Worm (Caenorhabditis elegans) whole organism, L1 larva: Measurements from ENCODE around the gene K08D12.4.

Experiments
- ceh-63 ChIP-seq: fragments of 200-800 bp; sonication (Bioruptor generic); optimal IDR thresholded peaks from 2 replicates; lab custom pipeline; 2018; ENCODE audit warnings: mild to moderate bottlenecking, missing genetic modification characterization, missing compliant biosample characterization
- ces-1 ChIP-seq: fragments of 150-350 bp; optimal IDR thresholded peaks from 2 replicates; lab custom pipeline; 2014; ENCODE audit warnings: missing biosample characterization, missing genetic modification reagents, missing genetic modification characterization
- efl-3 ChIP-seq: fragments of 200-800 bp; sonication (Bioruptor generic); optimal IDR thresholded peaks from 2 replicates; lab custom pipeline; 2018; ENCODE audit warnings: mild to moderate bottlenecking, missing genetic modification characterization, missing compliant biosample characterization

DNA sequence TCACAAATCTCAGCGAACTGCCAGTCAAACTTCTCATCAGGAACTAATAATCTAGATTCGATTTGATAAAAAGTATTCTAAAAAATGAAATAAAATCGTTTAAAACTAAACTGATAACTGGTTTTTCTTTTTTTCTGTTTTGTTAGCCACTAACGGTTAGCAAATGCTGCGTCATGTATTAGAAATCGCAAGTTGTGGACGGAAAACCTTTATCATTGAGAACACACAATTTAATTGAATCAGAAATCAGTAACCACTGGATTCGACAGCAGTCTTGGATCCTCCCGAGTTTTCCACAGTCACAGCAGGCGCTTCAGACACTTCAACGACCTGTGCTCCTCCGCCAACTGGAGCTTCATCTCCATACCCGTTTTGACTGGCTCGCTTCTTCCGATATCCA is 15.9 kb downstream of the K08D12.4 start:
- TF ChIP-seq ces-1 (GFP tag; lab: Kevin White, UChicago) (no peak), efl-3 (GFP tag; lab: Kevin White, UChicago) (no peak), ceh-63 (GFP tag; lab: Kevin White, UChicago) (no peak)
